Worm (Caenorhabditis elegans): ENCODE measurements around the gene Y46D2A.1.

Y46D2A.1 gene

ce11 chrII:3323179-3323578 lies 822 bp downstream of the Y46D2A.1 start, which contains the start of gene Y46D2A.2:
Y46D2A.2 (minus strand) TSS chrII:3323279.
- TF ChIP-seq unc-62 (GFP tag; optimal IDR thresholded peaks at IDR 0.05), result no peak
- no peak for TF ChIP-seq lsy-2 (tag; optimal IDR thresholded peaks at IDR 0.05)

- TF ChIP-seq gmeb-1 (tag; optimal IDR thresholded peaks at IDR 0.05) (no peak), crh-2 (tag; optimal IDR thresholded peaks at IDR 0.05) (no peak), F13H6.1 (tag; optimal IDR thresholded peaks at IDR 0.05) (no peak), snpc-4 (tag; optimal IDR thresholded peaks at IDR 0.05) (no peak), lsy-2 (tag; optimal IDR thresholded peaks at IDR 0.05) (no peak), ztf-11 (tag; optimal IDR thresholded peaks at IDR 0.05) (no peak), nhr-23 (tag; optimal IDR thresholded peaks at IDR 0.05) (no peak), ztf-1 (GFP tag; conservative IDR thresholded peaks at IDR 0.05) (no peak), skn-1 (tag; optimal IDR thresholded peaks at IDR 0.05) (no peak), ztf-4 (tag; optimal IDR thresholded peaks at IDR 0.05) (no peak), mbf-1 (tag; optimal IDR thresholded peaks at IDR 0.05) (no peak), dmd-4 (tag; optimal IDR thresholded peaks at IDR 0.05) (no peak)
Observed at ce11 chrII:3327104-3327503, 4.7 kb downstream of the Y46D2A.1 start, which contains the start of gene Y46D2A.3. Y46D2A.3 (minus strand) TSS chrII:3327204.

- TF ChIP-seq ztf-4 (tag; optimal IDR thresholded peaks at IDR 0.05) (no peak), R02D3.7 (tag; optimal IDR thresholded peaks at IDR 0.05) (no peak), dmd-4 (tag; optimal IDR thresholded peaks at IDR 0.05) (no peak)
Observed at ce11 chrII:3332039-3332438, 9.7 kb downstream of the Y46D2A.1 start, which contains the start of gene irld-27. irld-27 (plus strand) TSS chrII:3332339.

- TF ChIP-seq snpc-4 (tag; optimal IDR thresholded peaks at IDR 0.05) (no peak), nhr-25 (tag; optimal IDR thresholded peaks at IDR 0.05) (no peak), zag-1 (tag; optimal IDR thresholded peaks at IDR 0.05) (no peak), sma-9 (GFP tag; optimal IDR thresholded peaks at IDR 0.05) (no peak), sma-9 (tag; optimal IDR thresholded peaks at IDR 0.05) (no peak), fos-1 (tag; optimal IDR thresholded peaks at IDR 0.05) (no peak), peb-1 (tag; optimal IDR thresholded peaks at IDR 0.05) (no peak), lin-39 (tag; optimal IDR thresholded peaks at IDR 0.05) (no peak), nhr-6 (tag; optimal IDR thresholded peaks at IDR 0.05) (no peak), C34F6.9 (tag; optimal IDR thresholded peaks at IDR 0.05) (no peak), mdl-1 (tag; optimal IDR thresholded peaks at IDR 0.05) (no peak)
Observed at ce11 chrII:3337039-3337438, 14.7 kb downstream of the Y46D2A.1 start, which contains the start of gene F14D2.19. F14D2.19 (minus strand) TSS chrII:3337139.

DNA sequence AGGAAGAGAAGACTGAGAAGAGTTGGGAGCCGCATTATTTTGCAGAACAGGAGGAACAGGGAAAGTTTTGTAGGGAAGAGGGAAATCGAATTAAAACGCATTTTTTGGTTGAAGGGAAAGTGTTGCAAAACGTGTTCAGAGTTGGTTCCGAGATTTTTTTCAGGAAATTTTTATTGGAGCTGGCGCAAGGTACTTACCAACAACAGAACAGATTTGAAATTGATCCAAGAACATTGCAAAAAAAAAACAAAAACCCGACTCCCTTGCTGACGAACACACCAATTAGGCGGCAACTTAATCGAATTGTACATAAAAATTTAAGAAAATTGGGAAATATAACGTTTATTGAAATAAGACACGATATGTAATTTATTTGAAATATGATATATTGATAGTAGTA lies 16.2 kb downstream of the Y46D2A.1 start, which contains the start of gene F14D2.7:
F14D2.7 (minus strand) TSS at position 101 of the 400 bp plus-strand sequence.
- TF ChIP-seq mab-5 (tag; optimal IDR thresholded peaks at IDR 0.05), result no peak
- TF ChIP-seq ztf-11 (tag; optimal IDR thresholded peaks at IDR 0.05), result no peak
- no peak for TF ChIP-seq ztf-4 (tag; optimal IDR thresholded peaks at IDR 0.05)
- no peak for TF ChIP-seq unc-39 (tag; optimal IDR thresholded peaks at IDR 0.05)

DNA sequence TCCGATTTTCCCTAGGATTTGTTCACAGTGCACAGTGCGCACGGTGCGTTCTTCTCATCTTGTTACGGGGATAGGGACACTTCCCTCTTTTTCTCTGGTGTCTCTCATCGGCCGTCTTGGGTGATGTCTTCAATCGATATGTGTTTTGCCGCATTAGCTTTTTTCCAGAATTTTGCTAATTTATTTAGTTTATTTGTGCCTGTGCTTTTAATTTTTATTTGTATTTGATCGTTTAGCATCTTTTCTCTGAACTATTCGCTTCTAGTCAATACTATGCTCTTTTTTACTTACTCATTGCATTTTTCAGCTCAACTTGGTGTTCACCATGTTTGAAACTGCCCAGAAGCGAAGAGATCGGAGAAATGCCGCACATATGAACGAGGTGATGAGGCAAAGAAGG lies 17.9 kb downstream of the Y46D2A.1 start, which contains the start of gene F14D2.5:
F14D2.5 (plus strand) TSS at position 301 of the 400 bp plus-strand sequence.
- TF ChIP-seq nhr-10 (tag; optimal IDR thresholded peaks at IDR 0.05) (no peak), ztf-11 (tag; optimal IDR thresholded peaks at IDR 0.05) (no peak), sem-4 (tag; optimal IDR thresholded peaks at IDR 0.05) (no peak), unc-55 (GFP tag; optimal IDR thresholded peaks at IDR 0.05) (no peak), peb-1 (tag; optimal IDR thresholded peaks at IDR 0.05) (no peak), lin-13 (GFP tag; optimal IDR thresholded peaks at IDR 0.05) (no peak), R02D3.7 (tag; optimal IDR thresholded peaks at IDR 0.05) (no peak)

DNA sequence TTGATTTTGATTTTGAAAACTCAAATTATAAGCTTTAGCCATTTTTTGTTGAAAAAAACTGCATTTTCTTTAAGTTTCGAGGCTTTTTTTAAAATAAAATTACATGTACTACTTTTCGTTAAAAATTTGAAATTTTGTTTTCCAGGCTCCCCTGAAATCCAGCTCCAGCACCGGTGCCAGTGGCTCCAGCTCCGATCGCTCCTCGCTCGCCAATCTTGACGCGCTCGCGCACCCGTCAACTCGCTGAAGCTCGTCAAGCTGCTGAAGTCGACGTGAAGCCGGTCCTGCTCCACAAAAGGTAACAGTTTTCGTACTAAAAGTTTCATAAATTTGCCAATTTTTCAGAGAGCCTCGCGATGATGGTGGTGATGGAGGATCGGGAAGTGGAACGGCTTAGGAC lies 18.5 kb downstream of the Y46D2A.1 start:
- no peak for TF ChIP-seq elt-3 (tag; optimal IDR thresholded peaks at IDR 0.05)
- no peak for TF ChIP-seq C34F6.9 (tag; optimal IDR thresholded peaks at IDR 0.05)
- no peak for TF ChIP-seq ZK546.5 (tag; optimal IDR thresholded peaks at IDR 0.05)
- no peak for TF ChIP-seq aly-2 (tag; optimal IDR thresholded peaks at IDR 0.05)
- TF ChIP-seq nhr-129 (tag; optimal IDR thresholded peaks at IDR 0.05), result no peak

Measured in whole organism, L2 larva.